Worm (Caenorhabditis elegans) whole organism, mixed stage, embryonic: ENCODE measurements around the gene F47G3.1.

Experiments used
- pha-4 ChIP-seq: fragments of 150-350 bp; optimal IDR thresholded peaks from 2 replicates; lab custom pipeline; 2018; ENCODE audit warnings: missing biosample characterization, missing genetic modification reagents, missing genetic modification characterization
- snpc-4 ChIP-seq: fragments of 150-350 bp; optimal IDR thresholded peaks from 2 replicates; lab custom pipeline; 2014; ENCODE audit warnings: missing biosample characterization, missing genetic modification characterization
- ztf-11 ChIP-seq: fragments of 150-350 bp; optimal IDR thresholded peaks from 2 replicates; lab custom pipeline; 2014; ENCODE audit warnings: missing biosample characterization, missing genetic modification characterization

DNA sequence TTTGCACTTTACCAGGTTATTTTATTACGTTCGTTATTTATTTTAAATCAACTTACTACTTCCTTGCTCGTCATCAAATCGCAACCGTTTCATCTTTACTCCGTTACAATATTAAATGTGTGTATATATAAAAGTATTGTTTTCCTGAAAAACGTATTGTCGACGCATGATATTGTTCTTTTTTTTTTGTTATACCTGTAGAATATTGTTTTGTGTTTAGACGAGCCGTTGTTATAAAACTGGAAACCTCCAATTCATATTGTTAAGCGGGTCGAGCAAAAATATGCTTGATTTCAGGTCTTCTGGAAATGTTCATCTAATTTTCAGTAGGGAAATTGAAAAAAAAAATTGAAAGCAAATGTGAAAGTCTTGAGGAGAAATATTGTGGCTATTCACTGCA, 53.3 kb downstream of the F47G3.1 start, which contains the start of gene gid-2:
- no peak for TF ChIP-seq pha-4 (tag; lab: Kevin White, UChicago)
- no peak for TF ChIP-seq ztf-11 (tag; lab: Kevin White, UChicago)
- TF ChIP-seq snpc-4 (tag; lab: Kevin White, UChicago): no peak
